Worm (Caenorhabditis elegans) whole organism, L4 larva: ENCODE results near the gene Y53C12A.10.

Source experiments
- D1046.2 ChIP-seq: fragments of 200-800 bp; sonication (Bioruptor generic); IDR thresholded peaks from 2 replicates; pipeline ENCODE4 v1.3.6; 2022; ENCODE audit warnings: missing genetic modification characterization, missing compliant biosample characterization
- F44E2.7 ChIP-seq: fragments of 200-800 bp; sonication (Bioruptor generic); IDR thresholded peaks from 2 replicates; pipeline ENCODE4 v2.1.2; 2022; ENCODE audit warnings: missing genetic modification characterization, missing compliant biosample characterization
- T20F7.1 ChIP-seq: fragments of 200-800 bp; sonication (Bioruptor generic); optimal IDR thresholded peaks from 2 replicates; lab custom pipeline; 2018; ENCODE audit warnings: mild to moderate bottlenecking, missing genetic modification characterization, missing compliant biosample characterization
- T26A8.4 ChIP-seq: fragments of 200-800 bp; sonication (Bioruptor generic); IDR thresholded peaks from 2 replicates; pipeline ENCODE4 v1.3.6; 2022; ENCODE audit warnings: missing genetic modification characterization, missing compliant biosample characterization
- aha-1 ChIP-seq: fragments of 150-350 bp; peaks from one replicate; lab custom pipeline; 2014; ENCODE audit warnings: missing biosample characterization, missing genetic modification characterization
- arid-1 ChIP-seq: fragments of 200-800 bp; sonication (Bioruptor generic); conservative IDR thresholded peaks from 2 replicates; pipeline ENCODE4 v1.3.6; 2022; ENCODE audit warnings: missing genetic modification reagents, missing genetic modification characterization, missing compliant biosample characterization
- ceh-28 ChIP-seq: fragments of 150-350 bp; optimal IDR thresholded peaks from 2 replicates; lab custom pipeline; 2014; ENCODE audit warnings: missing biosample characterization, missing genetic modification reagents, missing genetic modification characterization
- ceh-44 ChIP-seq: fragments of 200-800 bp; sonication (Bioruptor generic); IDR thresholded peaks from 2 replicates; pipeline ENCODE4 v1.3.6; 2022; ENCODE audit warnings: missing genetic modification reagents, missing genetic modification characterization, missing compliant biosample characterization
- ceh-62 ChIP-seq: sonication (generic microtip); optimal IDR thresholded peaks from 2 replicates; lab custom pipeline; 2017; ENCODE audit warnings: missing biosample characterization, missing genetic modification characterization
- cey-2 ChIP-seq: sonication (generic microtip); optimal IDR thresholded peaks from 3 replicates; lab custom pipeline; 2017; ENCODE audit warnings: missing genetic modification characterization, mild to moderate bottlenecking, missing compliant biosample characterization, antibody characterized with exemption, borderline replicate concordance; ENCODE audit not compliant: insufficient read depth
- dmd-9 ChIP-seq: fragments of 200-800 bp; sonication (Bioruptor generic); IDR thresholded peaks from 2 replicates; pipeline ENCODE4 v1.3.6; 2022; ENCODE audit warnings: missing genetic modification reagents, missing genetic modification characterization, missing compliant biosample characterization
- dpl-1 ChIP-seq: fragments of 150-350 bp; optimal IDR thresholded peaks from 2 replicates; lab custom pipeline; 2014; ENCODE audit warnings: missing biosample characterization, missing genetic modification reagents, missing genetic modification characterization
- egl-27 ChIP-seq: sonication (generic microtip); optimal IDR thresholded peaks from 3 replicates; lab custom pipeline; 2017; ENCODE audit warnings: missing biosample characterization, missing genetic modification reagents, missing genetic modification characterization
- gei-8 ChIP-seq: fragments of 200-800 bp; sonication (Bioruptor generic); optimal IDR thresholded peaks from 2 replicates; lab custom pipeline; 2018; ENCODE audit warnings: mild to moderate bottlenecking, missing genetic modification characterization, missing compliant biosample characterization
- hif-1 ChIP-seq, 2 experiments: sonication (generic microtip); optimal IDR thresholded peaks; 2 replicates each; lab custom pipeline; 2016 to 2017; ENCODE audit warnings: missing compliant biosample characterization in 2 of 2, missing genetic modification characterization in 2 of 2, missing genetic modification reagents in 2 of 2, missing genotype in 2 of 2, mild to moderate bottlenecking in 1 of 2
- hlh-11 ChIP-seq: fragments of 200-800 bp; sonication (Bioruptor generic); optimal IDR thresholded peaks from 2 replicates; lab custom pipeline; 2018; ENCODE audit warnings: mild to moderate bottlenecking, missing genetic modification characterization, missing compliant biosample characterization
- hlh-30 ChIP-seq: sonication (generic microtip); optimal IDR thresholded peaks from 2 replicates; lab custom pipeline; 2017; ENCODE audit warnings: antibody characterized with exemption, mild to moderate bottlenecking, missing genetic modification characterization, missing compliant biosample characterization; ENCODE audit not compliant: insufficient read depth
- hmg-1.1 ChIP-seq: fragments of 200-800 bp; sonication (Bioruptor generic); IDR thresholded peaks from 2 replicates; pipeline ENCODE4 v1.3.6; 2022; ENCODE audit warnings: missing genetic modification reagents, missing genetic modification characterization, missing compliant biosample characterization
- jun-1 ChIP-seq: fragments of 150-350 bp; optimal IDR thresholded peaks from 2 replicates; lab custom pipeline; 2014; ENCODE audit warnings: missing biosample characterization, missing genetic modification reagents, missing genetic modification characterization
- lin-13 ChIP-seq: fragments of 150-350 bp; optimal IDR thresholded peaks from 2 replicates; lab custom pipeline; 2014; ENCODE audit warnings: missing biosample characterization, missing genetic modification reagents, missing genetic modification characterization
- lin-38 ChIP-seq: fragments of 200-800 bp; sonication (Bioruptor generic); IDR thresholded peaks from 2 replicates; pipeline ENCODE4 v1.3.6; 2022; ENCODE audit warnings: missing genetic modification reagents, missing genetic modification characterization, missing compliant biosample characterization
- lir-3 ChIP-seq: sonication (generic microtip); optimal IDR thresholded peaks from 2 replicates; lab custom pipeline; 2016; ENCODE audit warnings: mild to moderate bottlenecking, missing genetic modification characterization, missing compliant biosample characterization
- lsy-2 ChIP-seq, 2 experiments: fragments of 150-350 bp in 1 of 2; sonication (generic microtip) in 1 of 2; optimal IDR thresholded peaks; 2 replicates each; lab custom pipeline; 2014 to 2017; ENCODE audit warnings: missing biosample characterization in 2 of 2, missing genetic modification characterization in 2 of 2
- madf-5 ChIP-seq, 2 experiments: fragments of 200-800 bp; sonication (Bioruptor generic); IDR thresholded peaks; 2 replicates each; pipeline ENCODE4 v1.3.6; 2022; ENCODE audit warnings: missing compliant biosample characterization in 2 of 2, missing genetic modification characterization in 2 of 2
- madf-9 ChIP-seq: fragments of 200-800 bp; sonication (Bioruptor generic); conservative IDR thresholded peaks from 2 replicates; pipeline ENCODE4 v1.3.6; 2022; ENCODE audit warnings: missing genetic modification reagents, missing genetic modification characterization, missing compliant biosample characterization
- mdt-29 ChIP-seq: fragments of 200-800 bp; sonication (Bioruptor generic); IDR thresholded peaks from 2 replicates; pipeline ENCODE4 v1.3.6; 2022; ENCODE audit warnings: missing genetic modification reagents, missing genetic modification characterization, missing compliant biosample characterization
- mep-1 ChIP-seq: fragments of 150-350 bp; sonication (generic microtip); optimal IDR thresholded peaks from 3 replicates; lab custom pipeline; 2014; ENCODE audit warnings: missing biosample characterization, missing genetic modification characterization
- mes-2 ChIP-seq: sonication (generic microtip); optimal IDR thresholded peaks from 2 replicates; lab custom pipeline; 2016; ENCODE audit warnings: missing genotype, mild to moderate bottlenecking, missing genetic modification characterization, missing compliant biosample characterization; ENCODE audit not compliant: poor library complexity, severe bottlenecking
- mxl-2 ChIP-seq: fragments of 200-800 bp; sonication (Bioruptor generic); conservative IDR thresholded peaks from 2 replicates; pipeline ENCODE4 v1.3.6; 2022; ENCODE audit warnings: missing genetic modification reagents, missing genetic modification characterization, missing compliant biosample characterization
- mxl-3 ChIP-seq: fragments of 200-800 bp; sonication (Bioruptor generic); optimal IDR thresholded peaks from 2 replicates; lab custom pipeline; 2018; ENCODE audit warnings: mild to moderate bottlenecking, missing genetic modification characterization, missing compliant biosample characterization
- nhr-10 ChIP-seq: fragments of 150-350 bp; optimal IDR thresholded peaks from 2 replicates; lab custom pipeline; 2014; ENCODE audit warnings: missing biosample characterization, missing genetic modification characterization
- nhr-11 ChIP-seq: fragments of 150-350 bp; optimal IDR thresholded peaks from 2 replicates; lab custom pipeline; 2014; ENCODE audit warnings: missing biosample characterization, missing genetic modification characterization
- nhr-28 ChIP-seq: fragments of 150-350 bp; optimal IDR thresholded peaks from 2 replicates; lab custom pipeline; 2014; ENCODE audit warnings: missing biosample characterization, missing genetic modification characterization
- nhr-6 ChIP-seq: fragments of 150-350 bp; optimal IDR thresholded peaks from 2 replicates; lab custom pipeline; 2014; ENCODE audit warnings: missing biosample characterization, missing genetic modification characterization
- pha-4 ChIP-seq, 2 experiments: fragments of 150-350 bp in 1 of 2; fragments of 200-800 bp in 1 of 2; sonication (Bioruptor generic) in 1 of 2; IDR thresholded peaks in 1 of 2; optimal IDR thresholded peaks in 1 of 2; 2 replicates each; pipeline versions ENCODE4 v1.3.6 to Lab custom; 2014 to 2022; ENCODE audit warnings: missing genetic modification characterization in 2 of 2, missing genetic modification reagents in 2 of 2, missing biosample characterization in 1 of 2, missing compliant biosample characterization in 1 of 2
- saeg-2 ChIP-seq: fragments of 200-800 bp; sonication (Bioruptor generic); IDR thresholded peaks from 2 replicates; pipeline ENCODE4 v1.3.6; 2022; ENCODE audit warnings: missing genetic modification reagents, missing genetic modification characterization, missing compliant biosample characterization
- set-16 ChIP-seq: fragments of 200-800 bp; sonication (Bioruptor generic); IDR thresholded peaks from 2 replicates; pipeline ENCODE4 v1.3.6; 2022; ENCODE audit warnings: missing genetic modification reagents, missing genetic modification characterization, missing compliant biosample characterization
- skn-1 ChIP-seq: fragments of 150-350 bp; optimal IDR thresholded peaks from 2 replicates; lab custom pipeline; 2014; ENCODE audit warnings: missing biosample characterization, missing genetic modification characterization
- snpc-1.2 ChIP-seq: fragments of 200-800 bp; sonication (Bioruptor generic); IDR thresholded peaks from 2 replicates; pipeline ENCODE4 v1.3.6; 2022; ENCODE audit warnings: missing genetic modification reagents, missing genetic modification characterization, missing compliant biosample characterization
- snpc-4 ChIP-seq: fragments of 150-350 bp; optimal IDR thresholded peaks from 2 replicates; lab custom pipeline; 2014; ENCODE audit warnings: missing biosample characterization, missing genetic modification characterization
- spr-1 ChIP-seq: sonication (generic microtip); optimal IDR thresholded peaks from 2 replicates; lab custom pipeline; 2016; ENCODE audit warnings: mild to moderate bottlenecking, missing genetic modification characterization, missing compliant biosample characterization
- tag-97 ChIP-seq: fragments of 200-800 bp; sonication (Bioruptor generic); IDR thresholded peaks from 2 replicates; pipeline ENCODE4 v1.3.6; 2022; ENCODE audit warnings: missing genetic modification characterization, missing compliant biosample characterization
- vab-7 ChIP-seq: fragments of 200-800 bp; sonication (Bioruptor generic); IDR thresholded peaks from 2 replicates; pipeline ENCODE4 v1.3.6; 2022; ENCODE audit warnings: missing genetic modification reagents, missing genetic modification characterization, missing compliant biosample characterization
- zag-1 ChIP-seq: fragments of 150-350 bp; optimal IDR thresholded peaks from 2 replicates; lab custom pipeline; 2014; ENCODE audit warnings: missing biosample characterization, missing genetic modification characterization
- zfp-2 ChIP-seq: sonication (generic microtip); optimal IDR thresholded peaks from 2 replicates; lab custom pipeline; 2016; ENCODE audit warnings: mild to moderate bottlenecking, missing genetic modification characterization, missing compliant biosample characterization
- zfp-3 ChIP-seq: fragments of 200-800 bp; sonication (Bioruptor generic); conservative IDR thresholded peaks from 2 replicates; pipeline ENCODE4 v1.3.6; 2022; ENCODE audit warnings: missing genetic modification reagents, missing genetic modification characterization, missing compliant biosample characterization
- ztf-11 ChIP-seq: fragments of 150-350 bp; optimal IDR thresholded peaks from 2 replicates; lab custom pipeline; 2014; ENCODE audit warnings: missing biosample characterization, missing genetic modification characterization

Gene Y53C12A.10

DNA sequence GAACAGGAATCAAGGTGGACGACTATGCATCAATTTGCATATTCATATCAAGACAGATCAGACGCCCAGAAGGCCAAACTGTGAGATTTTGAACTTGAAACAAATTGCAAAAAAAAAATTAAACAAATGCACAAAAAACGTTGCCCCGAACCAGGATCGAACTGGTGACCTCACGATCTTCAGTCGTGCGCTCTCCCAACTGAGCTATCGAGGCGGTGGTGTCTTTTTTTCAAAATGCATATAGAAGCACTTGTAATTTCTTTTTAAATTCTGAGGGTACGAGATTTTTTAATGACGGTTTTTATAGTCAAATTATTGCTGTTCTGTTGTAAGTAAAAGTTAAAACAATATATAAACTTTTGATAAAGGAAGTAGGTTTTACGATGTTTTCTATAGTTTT lies 8.4 kb upstream of the Y53C12A.10 start (continued):
- TF ChIP-seq zfp-3 (GFP tag; lab: Robert Waterston, UW): no peak
- TF ChIP-seq F44E2.7: no peak
- TF ChIP-seq T26A8.4 (GFP tag; lab: Robert Waterston, UW): no peak
- TF ChIP-seq aha-1 (tag; lab: Kevin White, UChicago): no peak
- TF ChIP-seq lir-3 (tag; lab: Kevin White, UChicago): no peak
- TF ChIP-seq vab-7 (GFP tag; lab: Robert Waterston, UW): peak; percentile 75
- peak; percentile 10 for TF ChIP-seq dpl-1 (GFP tag; lab: Kevin White, UChicago)
- TF ChIP-seq ceh-28: no peak
- TF ChIP-seq lin-38: peak; percentile 59
- no peak for TF ChIP-seq hif-1 (tag; optimal IDR thresholded peaks at IDR 0.05; lab: Kevin White, UChicago)
- no peak for TF ChIP-seq nhr-10 (tag; lab: Kevin White, UChicago)
- TF ChIP-seq skn-1 (tag; lab: Kevin White, UChicago): no peak
- TF ChIP-seq mxl-2 (GFP tag; lab: Robert Waterston, UW): no peak

DNA sequence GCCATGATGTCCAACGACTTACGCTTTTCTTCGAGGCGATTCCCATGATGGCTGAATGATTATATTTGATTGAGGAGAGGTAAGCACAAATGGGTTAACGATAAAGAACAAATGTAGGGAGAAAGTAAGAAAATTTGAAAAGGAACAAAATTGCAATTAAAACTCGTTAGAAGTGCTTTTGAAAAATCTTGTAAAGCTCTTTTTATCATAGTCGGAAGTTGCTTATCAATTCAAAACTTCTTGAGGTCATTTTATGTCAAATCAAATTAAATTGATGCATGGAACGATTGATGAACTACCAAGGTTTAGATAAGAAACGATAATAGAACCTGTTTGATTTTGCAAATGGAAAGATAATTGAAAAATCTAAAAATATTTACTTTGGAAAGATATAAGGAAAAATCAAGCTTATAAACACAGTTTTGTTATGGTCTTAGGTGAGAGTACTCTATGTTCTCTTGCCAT lies 4.2 kb upstream of the Y53C12A.10 start, which contains the start of gene glt-5:
Gene glt-5 (minus strand): TSS at position 51 of the 465 bp plus-strand sequence.
- TF ChIP-seq cey-2 (tag; lab: Kevin White, UChicago): no peak
- TF ChIP-seq gei-8: no peak
- no peak for TF ChIP-seq hmg-1.1 (GFP tag; lab: Robert Waterston, UW)
- TF ChIP-seq dmd-9: no peak
- TF ChIP-seq mxl-3 (GFP tag; lab: Kevin White, UChicago): no peak
- no peak for TF ChIP-seq nhr-11 (tag; lab: Kevin White, UChicago)
- TF ChIP-seq pha-4 (GFP tag; IDR thresholded peaks at IDR 0.05; lab: Robert Waterston, UW): no peak
- no peak for TF ChIP-seq pha-4 (tag; optimal IDR thresholded peaks at IDR 0.05; lab: Kevin White, UChicago)
- no peak for TF ChIP-seq snpc-4
- no peak for TF ChIP-seq zag-1
- TF ChIP-seq snpc-1.2 (GFP tag; lab: Robert Waterston, UW): no peak

- TF ChIP-seq F44E2.7 (no peak), nhr-10 (tag; lab: Kevin White, UChicago) (no peak), jun-1 (no peak), hlh-30 (tag; lab: Kevin White, UChicago) (peak; percentile 51), nhr-28 (tag; lab: Kevin White, UChicago) (peak; percentile 6), zfp-3 (GFP tag; lab: Robert Waterston, UW) (no peak), tag-97 (GFP tag; lab: Robert Waterston, UW) (no peak), lin-38 (peak; percentile 88), egl-27 (tag; lab: Kevin White, UChicago) (no peak), hlh-11 (no peak), lsy-2 (tag; optimal IDR thresholded peaks at IDR 0.05; lab: Kevin White, UChicago) (peak in 1 of 2 experiments; percentile 81), mdt-29 (GFP tag; lab: Robert Waterston, UW) (no peak), lin-13 (GFP tag; lab: Kevin White, UChicago) (no peak), saeg-2 (GFP tag; lab: Robert Waterston, UW) (no peak), T20F7.1 (GFP tag; lab: Kevin White, UChicago) (peak; percentile 34), ztf-11 (no peak), ceh-44 (no peak), ceh-62 (tag; lab: Kevin White, UChicago) (no peak), spr-1 (tag; lab: Kevin White, UChicago) (no peak), madf-5 (GFP tag; IDR thresholded peaks at IDR 0.05; lab: Robert Waterston, UW) (no peak), madf-9 (GFP tag; lab: Robert Waterston, UW) (no peak), mep-1 (tag; lab: Kevin White, UChicago) (peak; percentile 12), dpl-1 (GFP tag; lab: Kevin White, UChicago) (peak; percentile 89), D1046.2 (GFP tag; lab: Robert Waterston, UW) (no peak), set-16 (GFP tag; lab: Robert Waterston, UW) (no peak), arid-1 (no peak), nhr-6 (tag; lab: Kevin White, UChicago) (peak; percentile 18), zfp-2 (tag; lab: Kevin White, UChicago) (no peak), mes-2 (tag; lab: Kevin White, UChicago) (peak; percentile 70)
Measured at ce11 chrII:9706207-9706606, 1.6 kb upstream of the Y53C12A.10 start, which contains the start of gene Y53C12A.3. Y53C12A.3 (minus strand) TSS chrII:9706240.
